Worm (Caenorhabditis elegans): ENCODE results near the gene C14B9.8.
A peak's percentile ranks its signal among the peaks of the same experiment; 100 is the strongest.

C14B9.8 gene

ce11 chrIII:8163788-8164423 lies 19.5 kb upstream of the C14B9.8 start, which contains the start of gene prp-8 (continued):
- no peak for TF ChIP-seq egl-18 (GFP tag; IDR thresholded peaks at IDR 0.05)
- TF ChIP-seq K12H6.12 (tag; optimal IDR thresholded peaks at IDR 0.05), result peak; percentile 72
- TF ChIP-seq unc-62 (GFP tag; optimal IDR thresholded peaks at IDR 0.05), result no peak
- peak; percentile 42 for TF ChIP-seq ztf-18 (tag; optimal IDR thresholded peaks at IDR 0.05)
- no peak for TF ChIP-seq hsf-1 (GFP tag; IDR thresholded peaks at IDR 0.05)
- peak; percentile 46 for TF ChIP-seq D2030.7 (GFP tag; IDR thresholded peaks at IDR 0.05)
- peak; percentile 80 for TF ChIP-seq F23B12.7 (tag; optimal IDR thresholded peaks at IDR 0.05; ENCODE audit: insufficient read depth)
- no peak for TF ChIP-seq nhr-27 (tag; optimal IDR thresholded peaks at IDR 0.05)
- TF ChIP-seq lag-1 (GFP tag; IDR thresholded peaks at IDR 0.05), result no peak
- TF ChIP-seq sptf-2 (GFP tag; optimal IDR thresholded peaks at IDR 0.05), result no peak
- no peak for TF ChIP-seq ccch-3 (GFP tag; optimal IDR thresholded peaks at IDR 0.05)
- TF ChIP-seq sdz-38 (tag; optimal IDR thresholded peaks at IDR 0.05), result no peak
- TF ChIP-seq him-1 (tag; optimal IDR thresholded peaks at IDR 0.05), result no peak
- 0 out of 2 replicates have a peak, but pooled peaks have one; percentile 5 for TF ChIP-seq ceh-40 (GFP tag; IDR thresholded peaks at IDR 0.05)
- peak; percentile 84 for TF ChIP-seq dox-1 (GFP tag; IDR thresholded peaks at IDR 0.05)
- no peak for TF ChIP-seq rec-8 (tag; optimal IDR thresholded peaks at IDR 0.05)
- peak; percentile 15 for TF ChIP-seq B0261.1 (tag; optimal IDR thresholded peaks at IDR 0.05)
- TF ChIP-seq madf-10 (tag; optimal IDR thresholded peaks at IDR 0.05), result peak; percentile 80
- TF ChIP-seq ZK185.1 (tag; optimal IDR thresholded peaks at IDR 0.05; ENCODE audit: poor library complexity, severe bottlenecking), result peak; percentile 75
- TF ChIP-seq Y53G8AR.9 (GFP tag; conservative IDR thresholded peaks at IDR 0.05), result 0 out of 2 replicates have a peak, but pooled peaks have one; percentile 46
- TF ChIP-seq madf-6 (GFP tag; IDR thresholded peaks at IDR 0.05), result peak; percentile 59
- peak; percentile 20 to 30 for TF ChIP-seq let-607 (tag; optimal IDR thresholded peaks at IDR 0.05)
- TF ChIP-seq bed-2 (GFP tag; IDR thresholded peaks at IDR 0.05), result no peak
- peak; percentile 99 for TF ChIP-seq attf-3 (GFP tag; conservative IDR thresholded peaks at IDR 0.05)
- peak; percentile 43; the same call in 1 of the 2 replicates for TF ChIP-seq pbrm-1 (GFP tag; IDR thresholded peaks at IDR 0.05)
- TF ChIP-seq mxl-1 (tag; optimal IDR thresholded peaks at IDR 0.05), result no peak
- TF ChIP-seq egl-44 (GFP tag; IDR thresholded peaks at IDR 0.05), result no peak
- TF ChIP-seq nfya-2 (GFP tag; IDR thresholded peaks at IDR 0.05), result no peak
- TF ChIP-seq F39B2.1 (GFP tag; IDR thresholded peaks at IDR 0.05), result no peak
- TF ChIP-seq gei-17 (GFP tag; optimal IDR thresholded peaks at IDR 0.05), result no peak
- TF ChIP-seq repo-1 (tag; optimal IDR thresholded peaks at IDR 0.05), result no peak
- no peak for TF ChIP-seq B0035.1 (tag; optimal IDR thresholded peaks at IDR 0.05)
- peak; percentile 3 for TF ChIP-seq snpc-1.3 (tag; optimal IDR thresholded peaks at IDR 0.05; ENCODE audit: insufficient read depth)
- TF ChIP-seq nhr-80 (tag; optimal IDR thresholded peaks at IDR 0.05), result peak; percentile 50
- TF ChIP-seq nfya-1 (tag; optimal IDR thresholded peaks at IDR 0.05; ENCODE audit: borderline replicate concordance, insufficient read depth), result no peak
- TF ChIP-seq ceh-100 (GFP tag; IDR thresholded peaks at IDR 0.05), result peak; percentile 17; the same call in 1 of the 2 replicates
- TF ChIP-seq pha-4 (tag; optimal IDR thresholded peaks at IDR 0.05), result peak; percentile 85
- TF ChIP-seq lin-35 (GFP tag; optimal IDR thresholded peaks at IDR 0.05), result peak in 1 of 3 experiments; percentile 89
- no peak for TF ChIP-seq F57C9.4 (tag; optimal IDR thresholded peaks at IDR 0.05)
- TF ChIP-seq attf-5 (GFP tag; optimal IDR thresholded peaks at IDR 0.05), result peak; percentile 98
- TF ChIP-seq F33H1.4 (GFP tag; IDR thresholded peaks at IDR 0.05), result peak; percentile 57
- peak; percentile 95 for TF ChIP-seq lin-54 (GFP tag; optimal IDR thresholded peaks at IDR 0.05)
- no peak for TF ChIP-seq madf-3 (GFP tag; IDR thresholded peaks at IDR 0.05)
- no peak for TF ChIP-seq lsy-27 (tag; optimal IDR thresholded peaks at IDR 0.05; ENCODE audit: borderline replicate concordance, insufficient read depth)
- no peak; the same call in 1 of the 2 replicates for TF ChIP-seq zfh-2 (GFP tag; conservative IDR thresholded peaks at IDR 0.05)
- TF ChIP-seq F10E7.11 (tag; optimal IDR thresholded peaks at IDR 0.05), result no peak
